Worm (Caenorhabditis elegans) whole organism, L2 larva: ENCODE data around the gene str-143.

Experiments
- C34F6.9 ChIP-seq: fragments of 150-350 bp; optimal IDR thresholded peaks from 2 replicates; lab custom pipeline; 2014; ENCODE audit warnings: missing biosample characterization, missing genetic modification characterization
- F13H6.1 ChIP-seq: sonication (generic microtip); optimal IDR thresholded peaks from 2 replicates; lab custom pipeline; 2016; ENCODE audit warnings: missing genetic modification characterization, missing compliant biosample characterization
- alr-1 ChIP-seq: fragments of 150-350 bp; optimal IDR thresholded peaks from 2 replicates; lab custom pipeline; 2014; ENCODE audit warnings: missing biosample characterization, missing genetic modification characterization
- aly-2 ChIP-seq: fragments of 150-350 bp; optimal IDR thresholded peaks from 2 replicates; lab custom pipeline; 2014; ENCODE audit warnings: missing biosample characterization, missing genetic modification characterization
- ama-1 ChIP-seq: fragments of 150-350 bp; optimal IDR thresholded peaks from 2 replicates; lab custom pipeline; 2018; ENCODE audit warnings: inconsistent platforms
- ceh-16 ChIP-seq: fragments of 150-350 bp; optimal IDR thresholded peaks from 2 replicates; lab custom pipeline; 2014; ENCODE audit warnings: missing biosample characterization, missing genetic modification characterization
- crh-2 ChIP-seq: sonication (generic microtip); optimal IDR thresholded peaks from 2 replicates; lab custom pipeline; 2017; ENCODE audit warnings: missing biosample characterization, missing genetic modification characterization
- dmd-4 ChIP-seq: sonication (generic microtip); optimal IDR thresholded peaks from 2 replicates; lab custom pipeline; 2017; ENCODE audit warnings: missing biosample characterization, missing genetic modification characterization
- elt-1 ChIP-seq: fragments of 150-350 bp; optimal IDR thresholded peaks from 2 replicates; lab custom pipeline; 2014; ENCODE audit warnings: missing biosample characterization, missing genetic modification characterization
- elt-3 ChIP-seq: sonication (generic microtip); optimal IDR thresholded peaks from 2 replicates; lab custom pipeline; 2017; ENCODE audit warnings: missing biosample characterization, missing genetic modification characterization
- fos-1 ChIP-seq: fragments of 150-350 bp; optimal IDR thresholded peaks from 2 replicates; lab custom pipeline; 2014; ENCODE audit warnings: missing biosample characterization, missing genetic modification characterization
- gmeb-1 ChIP-seq: fragments of 150-350 bp; optimal IDR thresholded peaks from 2 replicates; lab custom pipeline; 2014; ENCODE audit warnings: missing biosample characterization, missing genetic modification characterization
- lin-13 ChIP-seq: fragments of 150-350 bp; optimal IDR thresholded peaks from 2 replicates; lab custom pipeline; 2014; ENCODE audit warnings: missing biosample characterization, missing genetic modification reagents, missing genetic modification characterization
- lsy-2 ChIP-seq, 2 experiments: fragments of 150-350 bp in 1 of 2; sonication (generic microtip) in 1 of 2; optimal IDR thresholded peaks; 2 replicates each; lab custom pipeline; 2014 to 2017; ENCODE audit warnings: missing biosample characterization in 2 of 2, missing genetic modification characterization in 2 of 2
- mab-5 ChIP-seq: fragments of 150-350 bp; optimal IDR thresholded peaks from 2 replicates; lab custom pipeline; 2014; ENCODE audit warnings: missing biosample characterization, missing genetic modification characterization
- mdl-1 ChIP-seq, 2 experiments: fragments of 150-350 bp in 1 of 2; sonication (generic microtip) in 1 of 2; optimal IDR thresholded peaks; 2 replicates each; lab custom pipeline; 2017; ENCODE audit warnings: missing biosample characterization in 2 of 2, missing genetic modification characterization in 2 of 2
- nhr-10 ChIP-seq: sonication (generic microtip); optimal IDR thresholded peaks from 2 replicates; lab custom pipeline; 2017; ENCODE audit warnings: missing biosample characterization, missing genetic modification characterization
- nhr-11 ChIP-seq: fragments of 150-350 bp; optimal IDR thresholded peaks from 2 replicates; lab custom pipeline; 2014; ENCODE audit warnings: missing biosample characterization, missing genetic modification characterization
- nhr-12 ChIP-seq: fragments of 150-350 bp; optimal IDR thresholded peaks from 2 replicates; lab custom pipeline; 2014; ENCODE audit warnings: missing biosample characterization, missing genetic modification characterization
- nhr-129 ChIP-seq: fragments of 150-350 bp; optimal IDR thresholded peaks from 2 replicates; lab custom pipeline; 2014; ENCODE audit warnings: missing biosample characterization, missing genetic modification characterization
- nhr-23 ChIP-seq: fragments of 150-350 bp; optimal IDR thresholded peaks from 2 replicates; lab custom pipeline; 2014; ENCODE audit warnings: missing biosample characterization, missing genetic modification reagents, missing genetic modification characterization
- nhr-237 ChIP-seq: fragments of 150-350 bp; optimal IDR thresholded peaks from 2 replicates; lab custom pipeline; 2014; ENCODE audit warnings: missing biosample characterization, missing genetic modification characterization
- nhr-25 ChIP-seq: fragments of 150-350 bp; sonication (generic microtip); optimal IDR thresholded peaks from 3 replicates; lab custom pipeline; 2014; ENCODE audit warnings: missing biosample characterization, missing genetic modification characterization
- nhr-6 ChIP-seq: fragments of 150-350 bp; optimal IDR thresholded peaks from 2 replicates; lab custom pipeline; 2014; ENCODE audit warnings: missing biosample characterization, missing genetic modification characterization
- nhr-77 ChIP-seq: fragments of 150-350 bp; optimal IDR thresholded peaks from 2 replicates; lab custom pipeline; 2014; ENCODE audit warnings: missing biosample characterization, missing genetic modification characterization
- peb-1 ChIP-seq: fragments of 150-350 bp; optimal IDR thresholded peaks from 2 replicates; lab custom pipeline; 2014; ENCODE audit warnings: missing biosample characterization, missing genetic modification characterization
- sem-4 ChIP-seq: fragments of 150-350 bp; optimal IDR thresholded peaks from 2 replicates; lab custom pipeline; 2014; ENCODE audit warnings: missing biosample characterization, missing genetic modification reagents, missing genetic modification characterization
- sma-3 ChIP-seq: sonication (generic microtip); optimal IDR thresholded peaks from 2 replicates; lab custom pipeline; 2016; ENCODE audit warnings: missing genetic modification reagents, missing genetic modification characterization, missing compliant biosample characterization
- sma-9 ChIP-seq, 2 experiments: fragments of 150-350 bp in 1 of 2; sonication (generic microtip) in 1 of 2; optimal IDR thresholded peaks; 2 replicates each; lab custom pipeline; 2014 to 2016; ENCODE audit warnings: missing genetic modification characterization in 2 of 2, mild to moderate bottlenecking in 1 of 2, missing biosample characterization in 1 of 2, missing compliant biosample characterization in 1 of 2, missing genetic modification reagents in 1 of 2, moderate library complexity in 1 of 2
- unc-39 ChIP-seq: fragments of 150-350 bp; optimal IDR thresholded peaks from 2 replicates; lab custom pipeline; 2014; ENCODE audit warnings: missing biosample characterization, missing genetic modification characterization
- unc-55 ChIP-seq: fragments of 150-350 bp; sonication (generic microtip); optimal IDR thresholded peaks from 3 replicates; lab custom pipeline; 2014; ENCODE audit warnings: missing biosample characterization, missing genetic modification reagents, missing genetic modification characterization
- unc-62 ChIP-seq: fragments of 150-350 bp; optimal IDR thresholded peaks from 2 replicates; lab custom pipeline; 2014; ENCODE audit warnings: missing biosample characterization, missing genetic modification reagents, missing genetic modification characterization
- zag-1 ChIP-seq: fragments of 150-350 bp; optimal IDR thresholded peaks from 2 replicates; lab custom pipeline; 2014; ENCODE audit warnings: missing biosample characterization, missing genetic modification characterization
- ztf-1 ChIP-seq: fragments of 200-800 bp; sonication (Bioruptor generic); conservative IDR thresholded peaks from 2 replicates; pipeline ENCODE4 v1.3.6; 2022; ENCODE audit warnings: missing genetic modification characterization, missing compliant biosample characterization
- ztf-11 ChIP-seq: sonication (generic microtip); optimal IDR thresholded peaks from 2 replicates; lab custom pipeline; 2017; ENCODE audit warnings: missing biosample characterization, missing genetic modification characterization
- ztf-4 ChIP-seq: fragments of 150-350 bp; optimal IDR thresholded peaks from 2 replicates; lab custom pipeline; 2014; ENCODE audit warnings: missing biosample characterization, missing genetic modification characterization

Gene str-143

ce11 chrV:8104473-8104872, 34.9 kb upstream of the str-143 start, which contains the start of gene srlf-16:
TSS of gene srlf-16 (plus strand) at chrV:8104773.
- TF ChIP-seq nhr-23 (tag; lab: Kevin White, UChicago) (no peak), elt-3 (tag; lab: Kevin White, UChicago) (no peak), elt-1 (tag; lab: Kevin White, UChicago) (no peak), C34F6.9 (tag; lab: Kevin White, UChicago) (no peak), F13H6.1 (tag; lab: Kevin White, UChicago) (no peak), dmd-4 (no peak), mdl-1 (tag; optimal IDR thresholded peaks at IDR 0.05; lab: Kevin White, UChicago) (no peak), crh-2 (tag; lab: Kevin White, UChicago) (no peak), nhr-129 (no peak), nhr-11 (tag; lab: Kevin White, UChicago) (no peak), peb-1 (tag; lab: Kevin White, UChicago) (no peak), nhr-77 (tag; lab: Kevin White, UChicago) (no peak), ztf-11 (tag; lab: Kevin White, UChicago) (no peak)

ce11 chrV:8102960-8103359, 33.4 kb upstream of the str-143 start, which contains the start of gene str-90:
TSS of gene str-90 (plus strand) at chrV:8103260.
- TF ChIP-seq lin-13 (GFP tag; lab: Kevin White, UChicago) (no peak), crh-2 (tag; lab: Kevin White, UChicago) (no peak), aly-2 (tag; lab: Kevin White, UChicago) (no peak), mdl-1 (tag; optimal IDR thresholded peaks at IDR 0.05; lab: Kevin White, UChicago) (no peak), nhr-77 (tag; lab: Kevin White, UChicago) (no peak), ztf-4 (tag; lab: Kevin White, UChicago) (no peak), sem-4 (tag; lab: Kevin White, UChicago) (no peak), ama-1 (no peak), fos-1 (no peak), dmd-4 (no peak)

DNA sequence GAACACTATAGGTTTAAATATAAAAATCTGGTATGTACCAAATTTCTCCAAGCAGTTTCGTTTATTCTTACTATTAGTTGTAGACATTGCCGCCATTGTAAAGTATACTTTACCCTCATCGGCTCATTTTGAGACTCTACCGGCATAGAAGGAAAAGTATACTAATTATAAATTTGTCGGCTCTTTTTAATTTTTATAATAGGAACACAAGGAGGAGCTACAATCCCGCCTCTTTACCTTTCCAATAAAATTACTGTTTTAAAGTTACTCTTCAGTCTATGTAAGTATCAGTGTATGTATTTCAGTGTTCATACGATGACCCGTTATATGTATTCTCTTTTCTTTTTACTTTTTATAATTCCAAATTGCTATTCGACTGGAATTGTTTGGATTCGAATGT, 29.8 kb upstream of the str-143 start, which contains the start of gene sdz-23:
sdz-23 (plus strand) TSS at position 301 of the 400 bp plus-strand sequence.
- TF ChIP-seq fos-1 (no peak), ama-1 (no peak), ztf-1 (GFP tag; lab: Robert Waterston, UW) (no peak), sma-9 (GFP tag; optimal IDR thresholded peaks at IDR 0.05; lab: Kevin White, UChicago) (no peak), sma-9 (tag; optimal IDR thresholded peaks at IDR 0.05; lab: Kevin White, UChicago) (no peak), C34F6.9 (tag; lab: Kevin White, UChicago) (no peak), peb-1 (tag; lab: Kevin White, UChicago) (no peak), nhr-129 (no peak), ceh-16 (no peak), nhr-77 (tag; lab: Kevin White, UChicago) (no peak), nhr-25 (no peak), mab-5 (tag; lab: Kevin White, UChicago) (no peak), gmeb-1 (tag; lab: Kevin White, UChicago) (no peak), unc-55 (GFP tag; lab: Kevin White, UChicago) (no peak), unc-62 (GFP tag; lab: Kevin White, UChicago) (no peak)

ce11 chrV:8098239-8098638, 28.7 kb upstream of the str-143 start, which contains the start of gene str-145:
TSS of gene str-145 (minus strand) at chrV:8098339.
- TF ChIP-seq unc-55 (GFP tag; lab: Kevin White, UChicago) (no peak), gmeb-1 (tag; lab: Kevin White, UChicago) (no peak), alr-1 (tag; lab: Kevin White, UChicago) (no peak), nhr-23 (tag; lab: Kevin White, UChicago) (no peak), nhr-11 (tag; lab: Kevin White, UChicago) (no peak), nhr-77 (tag; lab: Kevin White, UChicago) (no peak)
- TF ChIP-seq, all 48 proteins: peak for 0

- TF ChIP-seq unc-39 (no peak), nhr-237 (tag; lab: Kevin White, UChicago) (no peak), nhr-77 (tag; lab: Kevin White, UChicago) (no peak), ztf-1 (GFP tag; lab: Robert Waterston, UW) (no peak), nhr-10 (tag; lab: Kevin White, UChicago) (no peak), alr-1 (tag; lab: Kevin White, UChicago) (no peak), zag-1 (tag; lab: Kevin White, UChicago) (no peak), aly-2 (tag; lab: Kevin White, UChicago) (no peak), sma-3 (GFP tag; lab: Kevin White, UChicago) (no peak), gmeb-1 (tag; lab: Kevin White, UChicago) (no peak), lsy-2 (tag; optimal IDR thresholded peaks at IDR 0.05; lab: Kevin White, UChicago) (no peak), nhr-23 (tag; lab: Kevin White, UChicago) (no peak), elt-3 (tag; lab: Kevin White, UChicago) (no peak), nhr-12 (tag; lab: Kevin White, UChicago) (no peak), lin-13 (GFP tag; lab: Kevin White, UChicago) (no peak), dmd-4 (no peak), ama-1 (no peak), unc-55 (GFP tag; lab: Kevin White, UChicago) (no peak), nhr-6 (tag; lab: Kevin White, UChicago) (no peak)
Measured at ce11 chrV:8095378-8095777, 25.8 kb upstream of the str-143 start, which contains the start of gene str-146. TSS of gene str-146 (minus strand) at chrV:8095478.
